Fruit fly (Drosophila melanogaster): ENCODE results near the gene nAChRbeta2.

Gene nAChRbeta2

dm6 chr3R:24474760-24475159 is 40.1 kb downstream of the nAChRbeta2 start (continued):
- TF ChIP-seq Trl (optimal IDR thresholded peaks at IDR 0.05) (no peak), Trl (GFP tag; optimal IDR thresholded peaks at IDR 0.05) (no peak), PHDP (tag; optimal IDR thresholded peaks at IDR 0.05) (peak; percentile 25), fu2 (GFP tag; optimal IDR thresholded peaks at IDR 0.05) (no peak), CG10147 (GFP tag; optimal IDR thresholded peaks at IDR 0.05) (peak; percentile 23), fd102C (GFP tag; optimal IDR thresholded peaks at IDR 0.05) (no peak), CG12659 (GFP tag; optimal IDR thresholded peaks at IDR 0.05) (no peak), fd3F (GFP tag; optimal IDR thresholded peaks at IDR 0.05) (no peak), lab (GFP tag; optimal IDR thresholded peaks at IDR 0.05) (peak; percentile 80), CG11456 (GFP tag; IDR thresholded peaks at IDR 0.05) (no peak), CG7556 (GFP tag; optimal IDR thresholded peaks at IDR 0.05) (peak; percentile 3), Nf-YB (GFP tag; optimal IDR thresholded peaks at IDR 0.05) (no peak), CG2712 (tag; optimal IDR thresholded peaks at IDR 0.05) (no peak), zfh1 (GFP tag; IDR thresholded peaks at IDR 0.05) (no peak), Stat92E (GFP tag; optimal IDR thresholded peaks at IDR 0.05) (no peak), CG2129 (GFP tag; IDR thresholded peaks at IDR 0.05; ENCODE audit: partially characterized antibody) (no peak), odd (GFP tag; optimal IDR thresholded peaks at IDR 0.05) (no peak), Tbp (GFP tag; optimal IDR thresholded peaks at IDR 0.05) (no peak), CG12744 (GFP tag; optimal IDR thresholded peaks at IDR 0.05) (no peak), CG6254 (GFP tag; optimal IDR thresholded peaks at IDR 0.05) (no peak), pfk (GFP tag; optimal IDR thresholded peaks at IDR 0.05) (no peak), cwo (GFP tag; optimal IDR thresholded peaks at IDR 0.05) (peak; percentile 25), Hr51 (GFP tag; optimal IDR thresholded peaks at IDR 0.05) (peak in 1 of 2 experiments; percentile 22), BtbVII (GFP tag; optimal IDR thresholded peaks at IDR 0.05) (peak; percentile 13), CG15514 (GFP tag; optimal IDR thresholded peaks at IDR 0.05) (peak; percentile 35), CG14860 (GFP tag; IDR thresholded peaks at IDR 0.05; ENCODE audit: partially characterized antibody) (no peak), pros (GFP tag; optimal IDR thresholded peaks at IDR 0.05) (no peak), CG17186 (GFP tag; optimal IDR thresholded peaks at IDR 0.05) (no peak), insv (GFP tag; optimal IDR thresholded peaks at IDR 0.05) (no peak), lola (GFP tag; optimal IDR thresholded peaks at IDR 0.05) (no peak), CG9609 (GFP tag; optimal IDR thresholded peaks at IDR 0.05) (no peak), Xbp1 (GFP tag; optimal IDR thresholded peaks at IDR 0.05) (no peak), CG11723 (GFP tag; optimal IDR thresholded peaks at IDR 0.05) (no peak), her (GFP tag; optimal IDR thresholded peaks at IDR 0.05) (no peak), caup (GFP tag; optimal IDR thresholded peaks at IDR 0.05; ENCODE audit: severe bottlenecking) (peak; percentile 50), Dip2 (GFP tag; IDR thresholded peaks at IDR 0.05) (no peak), CrebB (tag; optimal IDR thresholded peaks at IDR 0.05) (no peak), crc (GFP tag; optimal IDR thresholded peaks at IDR 0.05) (no peak), CG7271 (tag; optimal IDR thresholded peaks at IDR 0.05) (no peak), tup (GFP tag; optimal IDR thresholded peaks at IDR 0.05) (no peak), Kr (GFP tag; optimal IDR thresholded peaks at IDR 0.05) (no peak), CG4730 (GFP tag; IDR thresholded peaks at IDR 0.05) (no peak), CG10321 (GFP tag; IDR thresholded peaks at IDR 0.05) (no peak), CoRest (tag; optimal IDR thresholded peaks at IDR 0.05) (no peak), CG6765 (GFP tag; optimal IDR thresholded peaks at IDR 0.05) (peak; percentile 17), al (GFP tag; IDR thresholded peaks at IDR 0.05) (no peak), slp2 (GFP tag; optimal IDR thresholded peaks at IDR 0.05) (no peak), Dad (GFP tag; optimal IDR thresholded peaks at IDR 0.05) (no peak), CG1792 (GFP tag; optimal IDR thresholded peaks at IDR 0.05) (no peak), HHEX (GFP tag; optimal IDR thresholded peaks at IDR 0.05) (peak; percentile 11)
